Fruit fly (Drosophila melanogaster) whole organism, prepupa: ENCODE data around the gene Cby.

Experiments used
- CG6808 ChIP-seq: fragments of 200-800 bp; sonication (Bioruptor generic); optimal IDR thresholded peaks from 3 replicates; lab custom pipeline; 2017; ENCODE audit warnings: missing biosample characterization, missing genetic modification characterization, mild to moderate bottlenecking, moderate library complexity, missing genetic modification reagents
- Ets21C ChIP-seq: fragments of 200-800 bp; sonication (Bioruptor generic); optimal IDR thresholded peaks from 3 replicates; lab custom pipeline; 2016; ENCODE audit warnings: missing biosample characterization, missing genetic modification characterization
- Sox102F ChIP-seq: fragments of 200-800 bp; sonication (Bioruptor generic); optimal IDR thresholded peaks from 2 replicates; lab custom pipeline; 2016; ENCODE audit warnings: missing biosample characterization, mild to moderate bottlenecking, missing genetic modification characterization
- net ChIP-seq: fragments of 200-800 bp; sonication (Bioruptor generic); optimal IDR thresholded peaks from 3 replicates; lab custom pipeline; 2016; ENCODE audit warnings: missing biosample characterization, missing genetic modification characterization

DNA sequence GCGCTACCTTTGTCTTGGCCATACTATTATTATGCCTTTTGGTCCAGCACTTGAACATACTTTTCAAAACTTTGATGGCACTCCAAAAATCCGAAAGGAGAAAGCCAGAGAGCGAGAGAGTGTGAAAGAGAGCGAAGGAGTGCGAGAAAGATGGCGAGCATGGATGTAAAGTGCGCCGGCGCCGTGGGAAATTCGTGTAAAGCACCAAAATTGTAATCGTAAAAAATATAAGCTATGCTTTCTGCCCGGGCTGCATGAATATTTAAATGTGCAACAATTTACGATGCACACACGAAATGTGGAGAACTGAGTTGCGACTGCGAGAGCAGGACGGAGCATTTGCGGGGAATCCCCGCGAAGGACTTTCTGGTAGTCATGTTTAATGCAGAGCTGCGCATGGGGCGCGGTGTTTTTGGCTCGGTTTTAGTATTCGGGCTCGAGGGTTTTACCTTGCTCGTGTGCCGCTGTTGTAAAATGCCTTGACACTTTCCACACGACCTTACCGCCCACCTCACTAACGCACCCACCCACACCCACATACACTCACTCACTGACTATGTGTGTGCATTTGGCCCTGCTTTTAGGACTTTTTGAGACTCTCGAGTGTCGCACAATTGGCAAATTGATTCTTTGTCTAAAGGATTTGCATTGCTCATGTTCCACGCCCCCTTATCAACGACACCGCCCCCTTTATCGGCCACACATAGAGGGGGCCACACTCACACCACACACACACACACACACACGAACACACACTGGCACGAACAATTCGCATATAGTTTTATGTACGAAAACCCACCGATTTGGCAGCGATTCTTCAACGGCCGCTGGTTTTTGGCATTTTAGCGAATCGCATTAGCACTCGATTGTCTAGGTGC lies 45.9 kb upstream of the Cby start:
- TF ChIP-seq CG6808 (GFP tag; lab: Kevin White, UChicago) (no peak), Sox102F (GFP tag; lab: Kevin White, UChicago) (no peak), net (GFP tag; lab: Kevin White, UChicago) (no peak), Ets21C (GFP tag; lab: Kevin White, UChicago) (no peak)
